Fruit fly (Drosophila melanogaster): Measurements from ENCODE around the gene Teh3.

The Teh3 gene

DNA sequence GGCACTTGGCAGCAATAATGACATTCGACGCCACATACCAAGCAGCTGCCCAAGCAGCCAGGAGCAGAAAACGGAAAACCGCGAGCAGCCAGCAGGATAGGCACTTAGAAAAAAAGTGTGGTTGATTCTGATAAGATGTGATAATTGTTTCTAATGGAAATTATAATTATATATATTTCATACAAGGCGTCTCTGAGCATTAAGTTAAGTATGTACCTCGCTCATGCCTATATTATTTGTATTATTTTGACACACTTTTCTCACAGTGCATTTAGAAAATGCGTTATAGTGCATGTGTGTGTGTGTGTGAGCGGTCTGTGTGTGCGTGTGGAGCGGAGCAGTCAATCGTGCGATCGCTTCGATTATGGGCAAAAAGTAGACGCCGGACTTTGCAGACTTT lies 26.1 kb downstream of the Teh3 start (continued):
- TF ChIP-seq Abd-B (GFP tag; optimal IDR thresholded peaks at IDR 0.05) (peak; percentile 15), Awh (GFP tag; IDR thresholded peaks at IDR 0.05) (no peak), CG4820 (GFP tag; optimal IDR thresholded peaks at IDR 0.05) (peak; percentile 7), CG4424 (GFP tag; optimal IDR thresholded peaks at IDR 0.05) (peak; percentile 60), CG9727 (GFP tag; optimal IDR thresholded peaks at IDR 0.05) (peak; percentile 68), cg (GFP tag; optimal IDR thresholded peaks at IDR 0.05) (peak; percentile 31), CG6689 (GFP tag; IDR thresholded peaks at IDR 0.05) (peak; percentile 27; the same call in 1 of the 2 replicates), CG10959 (GFP tag; IDR thresholded peaks at IDR 0.05) (peak; percentile 55; the same call in 1 of the 2 replicates), CG34376 (GFP tag; optimal IDR thresholded peaks at IDR 0.05) (no peak), Dfd (GFP tag; optimal IDR thresholded peaks at IDR 0.05) (no peak), Oli (tag; optimal IDR thresholded peaks at IDR 0.05) (peak; percentile 13), Ravus (GFP tag; IDR thresholded peaks at IDR 0.05) (no peak), dmrt11E (tag; optimal IDR thresholded peaks at IDR 0.05) (peak; percentile 69), Nf-YB (GFP tag; optimal IDR thresholded peaks at IDR 0.05) (no peak), Hand (GFP tag; optimal IDR thresholded peaks at IDR 0.05) (no peak), bsh (GFP tag; optimal IDR thresholded peaks at IDR 0.05) (peak; percentile 23 to 47), Xrp1 (GFP tag; IDR thresholded peaks at IDR 0.05) (peak; percentile 76), CG30431 (GFP tag; optimal IDR thresholded peaks at IDR 0.05) (peak; percentile 44), lov (optimal IDR thresholded peaks at IDR 0.05) (no peak), lov (GFP tag; IDR thresholded peaks at IDR 0.05) (0 out of 3 replicates have a peak, but pooled peaks have one; percentile 17), CG8924 (tag; optimal IDR thresholded peaks at IDR 0.05) (peak; percentile 15), CG7786 (GFP tag; optimal IDR thresholded peaks at IDR 0.05) (no peak), CG16815 (GFP tag; optimal IDR thresholded peaks at IDR 0.05) (peak; percentile 1), fd96Cb (tag; optimal IDR thresholded peaks at IDR 0.05) (peak; percentile 19), CG32767 (GFP tag; IDR thresholded peaks at IDR 0.05) (no peak), E2f1 (GFP tag; IDR thresholded peaks at IDR 0.05) (peak; percentile 17; the same call in 1 of the 2 replicates), trem (tag; optimal IDR thresholded peaks at IDR 0.05) (peak; percentile 37), klu (GFP tag; IDR thresholded peaks at IDR 0.05) (no peak), nom (GFP tag; optimal IDR thresholded peaks at IDR 0.05) (peak; percentile 19), CG1602 (GFP tag; optimal IDR thresholded peaks at IDR 0.05) (peak; percentile 33), nmo (GFP tag; optimal IDR thresholded peaks at IDR 0.05) (peak; percentile 38), sr (GFP tag; IDR thresholded peaks at IDR 0.05) (no peak), Xbp1 (GFP tag; optimal IDR thresholded peaks at IDR 0.05) (peak; percentile 19), CG4617 (GFP tag; optimal IDR thresholded peaks at IDR 0.05; ENCODE audit: borderline replicate concordance) (peak; percentile 3), CG10979 (tag; optimal IDR thresholded peaks at IDR 0.05) (peak; percentile 67), CG2202 (tag; optimal IDR thresholded peaks at IDR 0.05) (peak; percentile 12)

DNA sequence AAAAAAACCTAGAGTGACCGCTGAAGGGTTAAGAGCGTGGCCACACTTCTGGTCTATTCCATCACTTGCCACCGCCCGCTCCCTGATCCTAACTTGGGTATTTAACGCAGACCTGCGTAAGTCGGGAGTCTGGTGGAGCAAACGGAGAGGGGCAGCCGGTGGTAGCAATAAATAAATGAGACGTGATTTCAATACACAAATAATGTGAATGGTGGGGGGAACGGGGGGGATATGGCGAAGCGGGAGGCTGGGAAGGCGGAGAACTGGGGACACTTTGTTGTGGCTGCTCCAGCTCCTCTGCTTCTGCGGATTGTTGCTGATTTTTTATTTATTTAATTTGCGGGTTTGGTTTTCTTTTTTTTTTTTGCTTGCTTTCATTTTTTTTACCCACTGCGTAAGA lies 26.6 kb downstream of the Teh3 start:
- TF ChIP-seq sna (GFP tag; IDR thresholded peaks at IDR 0.05; ENCODE audit: partially characterized antibody) (no peak), vvl (GFP tag; IDR thresholded peaks at IDR 0.05) (peak; percentile 19; the same call in 1 of the 2 replicates), dati (GFP tag; IDR thresholded peaks at IDR 0.05) (no peak), CG11456 (GFP tag; IDR thresholded peaks at IDR 0.05) (no peak), crc (GFP tag; optimal IDR thresholded peaks at IDR 0.05) (no peak), CG31224 (GFP tag; IDR thresholded peaks at IDR 0.05) (no peak), crol (GFP tag; IDR thresholded peaks at IDR 0.05) (peak; percentile 78), CG13624 (GFP tag; optimal IDR thresholded peaks at IDR 0.05) (no peak), CG10209 (GFP tag; optimal IDR thresholded peaks at IDR 0.05) (no peak), CG13287 (GFP tag; IDR thresholded peaks at IDR 0.05; ENCODE audit: partially characterized antibody) (no peak), CG2129 (GFP tag; IDR thresholded peaks at IDR 0.05; ENCODE audit: partially characterized antibody) (no peak)

All from whole organism, embryonic.